2 fruit fly cellular contexts compared by ENCODE assay signal in genomic region chr3R:5622406-5622752, dm6.
TF ChIP-seq lines count a peak whose summit lies in the region.

No protein-coding gene starts in this region.

- TF ChIP-seq CTCF in whole organism, embryonic (GFP tag; optimal IDR thresholded peaks at IDR 0.05; lab: Kevin White, UChicago), result no peak

TF ChIP-seq in whole organism, embryonic, 481 proteins besides CTCF, POLR2A, EP300 and RAD21:
- TF ChIP-seq toy (GFP tag; IDR thresholded peaks at IDR 0.05; lab: Robert Waterston, UW) (no peak), CG18764 (GFP tag; optimal IDR thresholded peaks at IDR 0.05; lab: Kevin White, UChicago) (no peak), CG42726 (GFP tag; IDR thresholded peaks at IDR 0.05; lab: Robert Waterston, UW; ENCODE audit: partially characterized antibody) (0 out of 2 replicates have a peak, but pooled peaks have one; percentile 0), CHES-1-like (GFP tag; optimal IDR thresholded peaks at IDR 0.05; lab: Kevin White, UChicago) (no peak), lola (GFP tag; optimal IDR thresholded peaks at IDR 0.05; lab: Kevin White, UChicago) (no peak), NfI (GFP tag; optimal IDR thresholded peaks at IDR 0.05; lab: Kevin White, UChicago) (no peak), CG17359 (tag; optimal IDR thresholded peaks at IDR 0.05; lab: Kevin White, UChicago) (no peak), Hmr (GFP tag; optimal IDR thresholded peaks at IDR 0.05; lab: Kevin White, UChicago) (no peak), scrt (GFP tag; optimal IDR thresholded peaks at IDR 0.05; lab: Kevin White, UChicago) (no peak), rib (GFP tag; IDR thresholded peaks at IDR 0.05; lab: Robert Waterston, UW) (0 out of 2 replicates have a peak, but pooled peaks have one; percentile 41), tap (tag; optimal IDR thresholded peaks at IDR 0.05; lab: Kevin White, UChicago) (no peak), CG2199 (GFP tag; IDR thresholded peaks at IDR 0.05; lab: Robert Waterston, UW) (0 out of 3 replicates have a peak, but pooled peaks have one; percentile 32), nerfin-1 (tag; optimal IDR thresholded peaks at IDR 0.05; lab: Kevin White, UChicago) (no peak), H2.0 (GFP tag; IDR thresholded peaks at IDR 0.05; lab: Robert Waterston, UW) (no peak), zfh2 (GFP tag; optimal IDR thresholded peaks at IDR 0.05; lab: Kevin White, UChicago) (no peak), sr (GFP tag; IDR thresholded peaks at IDR 0.05; lab: Robert Waterston, UW) (no peak)
TF ChIP-seq in whole organism, embryonic: peak in this region for 3.

TF ChIP-seq in whole organism, prepupa, 60 proteins besides CTCF, POLR2A, EP300 and RAD21:
- TF ChIP-seq ss (GFP tag; optimal IDR thresholded peaks at IDR 0.05; lab: Kevin White, UChicago) (no peak), Eip78C (GFP tag; lab: Kevin White, UChicago) (peak; percentile 18), esn (GFP tag; optimal IDR thresholded peaks at IDR 0.05; lab: Kevin White, UChicago) (no peak), eg (GFP tag; IDR thresholded peaks at IDR 0.05; lab: Robert Waterston, UW) (no peak), acj6 (GFP tag; optimal IDR thresholded peaks at IDR 0.05; lab: Kevin White, UChicago) (no peak), Hr39 (GFP tag; optimal IDR thresholded peaks at IDR 0.05; lab: Kevin White, UChicago) (no peak), CG9139 (GFP tag; optimal IDR thresholded peaks at IDR 0.05; lab: Kevin White, UChicago) (no peak), Sox14 (GFP tag; optimal IDR thresholded peaks at IDR 0.05; lab: Kevin White, UChicago) (no peak), Smox (GFP tag; optimal IDR thresholded peaks at IDR 0.05; lab: Kevin White, UChicago) (no peak), svp (GFP tag; lab: Kevin White, UChicago) (peak; percentile 91), CG3032 (tag; optimal IDR thresholded peaks at IDR 0.05; lab: Kevin White, UChicago) (no peak), topi (GFP tag; optimal IDR thresholded peaks at IDR 0.05; lab: Kevin White, UChicago) (no peak), achi (GFP tag; optimal IDR thresholded peaks at IDR 0.05; lab: Kevin White, UChicago) (no peak), CG16779 (tag; optimal IDR thresholded peaks at IDR 0.05; lab: Kevin White, UChicago) (no peak), Sox102F (GFP tag; optimal IDR thresholded peaks at IDR 0.05; lab: Kevin White, UChicago) (no peak)
TF ChIP-seq in whole organism, prepupa: peak in this region for 2.
